Fruit fly (Drosophila melanogaster) whole organism, embryonic: ENCODE measurements around the gene Nsf2.

ENCODE experiments used
- Aef1 ChIP-seq: fragments of 200-800 bp; sonication (Bioruptor generic); IDR thresholded peaks from 3 replicates; pipeline ENCODE4 v1.3.6; 2022; ENCODE audit warnings: missing biosample characterization, missing genetic modification characterization
- Bdp1 ChIP-seq: fragments of 200-800 bp; sonication (Bioruptor generic); optimal IDR thresholded peaks from 3 replicates; lab custom pipeline; 2016; ENCODE audit warnings: missing biosample characterization, missing genetic modification characterization
- CG11504 ChIP-seq: fragments of 200-800 bp; sonication (Bioruptor generic); optimal IDR thresholded peaks from 3 replicates; lab custom pipeline; 2019; ENCODE audit warnings: missing biosample characterization, mild to moderate bottlenecking, missing genetic modification characterization, moderate library complexity
- CG12155 ChIP-seq: fragments of 200-800 bp; sonication (Bioruptor generic); optimal IDR thresholded peaks from 3 replicates; lab custom pipeline; 2016; ENCODE audit warnings: missing biosample characterization, missing genetic modification characterization
- CG12299 ChIP-seq: fragments of 200-800 bp; sonication (Bioruptor generic); optimal IDR thresholded peaks from 2 replicates; lab custom pipeline; 2018; ENCODE audit warnings: missing biosample characterization, mild to moderate bottlenecking, missing genetic modification characterization
- CG13624 ChIP-seq: fragments of 200-800 bp; sonication (Bioruptor generic); optimal IDR thresholded peaks from 2 replicates; lab custom pipeline; 2016; ENCODE audit warnings: missing biosample characterization, missing genetic modification characterization
- CG15479 ChIP-seq: fragments of 200-800 bp; sonication (Bioruptor generic); optimal IDR thresholded peaks from 3 replicates; lab custom pipeline; 2019; ENCODE audit warnings: missing biosample characterization, mild to moderate bottlenecking, missing genetic modification characterization, moderate library complexity
- CG1792 ChIP-seq: fragments of 200-800 bp; sonication (Bioruptor generic); optimal IDR thresholded peaks from 2 replicates; lab custom pipeline; 2016; ENCODE audit warnings: missing biosample characterization, missing genetic modification characterization
- CG2875 ChIP-seq: fragments of 200-800 bp; sonication (Bioruptor generic); optimal IDR thresholded peaks from 2 replicates; lab custom pipeline; 2017; ENCODE audit warnings: missing biosample characterization, mild to moderate bottlenecking, missing genetic modification characterization, missing genetic modification reagents
- CG4730 ChIP-seq: fragments of 200-800 bp; sonication (Bioruptor generic); IDR thresholded peaks from 2 replicates; pipeline ENCODE4 v1.3.6; 2022; ENCODE audit warnings: missing biosample characterization, missing genetic modification characterization
- CG6654 ChIP-seq: fragments of 200-800 bp; sonication (Bioruptor generic); optimal IDR thresholded peaks from 2 replicates; lab custom pipeline; 2017; ENCODE audit warnings: missing biosample characterization, mild to moderate bottlenecking, missing genetic modification characterization
- CG6813 ChIP-seq: fragments of 200-800 bp; sonication (Bioruptor generic); optimal IDR thresholded peaks from 2 replicates; lab custom pipeline; 2017; ENCODE audit warnings: missing biosample characterization, missing genetic modification characterization, mild to moderate bottlenecking, moderate library complexity, missing genetic modification reagents
- CG7372 ChIP-seq: fragments of 200-800 bp; sonication (Bioruptor generic); IDR thresholded peaks from 2 replicates; pipeline ENCODE4 v1.3.6; 2022; ENCODE audit warnings: missing biosample characterization, missing genetic modification characterization
- CG7963 ChIP-seq: fragments of 200-800 bp; sonication (Bioruptor generic); IDR thresholded peaks from 3 replicates; pipeline ENCODE4 v1.3.6; 2022; ENCODE audit warnings: missing biosample characterization, missing genetic modification characterization; ENCODE audit not compliant: partially characterized antibody
- CG8281 ChIP-seq: fragments of 200-800 bp; sonication (Bioruptor generic); optimal IDR thresholded peaks from 2 replicates; lab custom pipeline; 2018; ENCODE audit warnings: missing biosample characterization, mild to moderate bottlenecking, missing genetic modification characterization, moderate library complexity
- CG8478 ChIP-seq: fragments of >200 bp; optimal IDR thresholded peaks from 2 replicates; lab custom pipeline; 2018
- CG9215 ChIP-seq: fragments of 200-800 bp; sonication (Bioruptor generic); IDR thresholded peaks from 2 replicates; pipeline ENCODE4 v1.3.6; 2022; ENCODE audit warnings: missing biosample characterization, missing genetic modification characterization
- Ets65A ChIP-seq: fragments of 200-800 bp; sonication (Bioruptor generic); peaks from one replicate; lab custom pipeline; 2016; ENCODE audit warnings: missing biosample characterization, missing genetic modification characterization
- Hmx ChIP-seq: fragments of 200-800 bp; sonication (Bioruptor generic); optimal IDR thresholded peaks from 2 replicates; lab custom pipeline; 2016; ENCODE audit warnings: missing biosample characterization, missing genetic modification characterization
- Hsf ChIP-seq: fragments of 200-800 bp; sonication (Bioruptor generic); optimal IDR thresholded peaks from 3 replicates; lab custom pipeline; 2016; ENCODE audit warnings: missing biosample characterization, missing genetic modification characterization
- Lim3 ChIP-seq: fragments of 200-800 bp; sonication (Bioruptor generic); IDR thresholded peaks from 2 replicates; pipeline ENCODE4 v1.3.6; 2022; ENCODE audit warnings: missing biosample characterization, missing genetic modification characterization
- Lpt ChIP-seq: fragments of >200 bp; optimal IDR thresholded peaks from 2 replicates; lab custom pipeline; 2018; ENCODE audit warnings: missing biosample characterization, missing genetic modification characterization
- Med ChIP-seq: fragments of 200-800 bp; sonication (Bioruptor generic); peaks from one replicate; lab custom pipeline; 2016; ENCODE audit warnings: missing biosample characterization, missing genetic modification characterization, mild to moderate bottlenecking, inconsistent platforms, moderate library complexity
- Mes4 ChIP-seq: fragments of 200-800 bp; sonication (Bioruptor generic); optimal IDR thresholded peaks from 2 replicates; lab custom pipeline; 2016; ENCODE audit warnings: missing biosample characterization, missing genetic modification characterization
- Oaz ChIP-seq: fragments of 200-800 bp; sonication (Bioruptor generic); IDR thresholded peaks from 2 replicates; pipeline ENCODE4 v1.3.6; 2022; ENCODE audit warnings: missing biosample characterization, missing genetic modification characterization
- Rx ChIP-seq: fragments of 200-800 bp; sonication (Bioruptor generic); IDR thresholded peaks from 2 replicates; pipeline ENCODE4 v1.3.6; 2022; ENCODE audit warnings: missing biosample characterization, missing genetic modification characterization
- Sox102F ChIP-seq: fragments of 200-800 bp; sonication (Bioruptor generic); optimal IDR thresholded peaks from 2 replicates; lab custom pipeline; 2018; ENCODE audit warnings: missing biosample characterization, mild to moderate bottlenecking, missing genetic modification characterization, moderate library complexity
- Sry-δ ChIP-seq: fragments of 200-800 bp; sonication (Bioruptor generic); optimal IDR thresholded peaks from 2 replicates; lab custom pipeline; 2016; ENCODE audit warnings: missing biosample characterization, missing genetic modification characterization
- ab ChIP-seq: fragments of 200-800 bp; sonication (Bioruptor generic); optimal IDR thresholded peaks from 2 replicates; lab custom pipeline; 2016; ENCODE audit warnings: missing biosample characterization, missing genetic modification characterization
- al ChIP-seq: fragments of 200-800 bp; sonication (Bioruptor generic); IDR thresholded peaks from 2 replicates; pipeline ENCODE4 v1.3.6; 2022; ENCODE audit warnings: missing biosample characterization, missing genetic modification characterization
- ap ChIP-seq: fragments of 200-800 bp; sonication (Bioruptor generic); IDR thresholded peaks from 2 replicates; pipeline ENCODE4 v1.3.6; 2022; ENCODE audit warnings: missing biosample characterization, missing genetic modification characterization
- ara ChIP-seq: fragments of 200-800 bp; sonication (Bioruptor generic); IDR thresholded peaks from 2 replicates; pipeline ENCODE4 v1.3.6; 2022; ENCODE audit warnings: missing biosample characterization, missing genetic modification characterization
- caup ChIP-seq: fragments of 200-800 bp; sonication (Bioruptor generic); optimal IDR thresholded peaks from 3 replicates; lab custom pipeline; 2017; ENCODE audit warnings: missing biosample characterization, mild to moderate bottlenecking, missing genetic modification characterization, moderate library complexity; ENCODE audit not compliant: severe bottlenecking
- chif ChIP-seq, 2 experiments: fragments of 200-800 bp; sonication (Bioruptor generic); optimal IDR thresholded peaks; 3 replicates each; lab custom pipeline; 2016; ENCODE audit warnings: missing biosample characterization in 2 of 2, missing genetic modification characterization in 2 of 2
- chm ChIP-seq: fragments of 200-800 bp; sonication (Bioruptor generic); IDR thresholded peaks from 2 replicates; pipeline ENCODE4 v1.3.6; 2022; ENCODE audit warnings: missing biosample characterization, missing genetic modification characterization
- emc ChIP-seq: fragments of 200-800 bp; sonication (Bioruptor generic); optimal IDR thresholded peaks from 2 replicates; lab custom pipeline; 2016; ENCODE audit warnings: missing biosample characterization, missing genetic modification characterization
- eyg ChIP-seq: fragments of 200-800 bp; sonication (Bioruptor generic); optimal IDR thresholded peaks from 3 replicates; lab custom pipeline; 2016; ENCODE audit warnings: missing biosample characterization, missing genetic modification characterization
- ftz-f1 ChIP-seq: fragments of 200-800 bp; sonication (Bioruptor generic); optimal IDR thresholded peaks from 2 replicates; lab custom pipeline; 2016; ENCODE audit warnings: missing biosample characterization, missing genetic modification characterization
- fu2 ChIP-seq: fragments of 200-800 bp; sonication (Bioruptor generic); optimal IDR thresholded peaks from 2 replicates; lab custom pipeline; 2016; ENCODE audit warnings: missing biosample characterization, missing genetic modification characterization
- her ChIP-seq: fragments of 200-800 bp; sonication (Bioruptor generic); optimal IDR thresholded peaks from 2 replicates; lab custom pipeline; 2016; ENCODE audit warnings: missing biosample characterization, missing genetic modification characterization
- jigr1 ChIP-seq: fragments of 200-800 bp; sonication (Bioruptor generic); IDR thresholded peaks from 3 replicates; pipeline ENCODE4 v1.3.6; 2022; ENCODE audit warnings: missing biosample characterization, missing genetic modification characterization
- jumu ChIP-seq: fragments of 200-800 bp; sonication (Bioruptor generic); optimal IDR thresholded peaks from 3 replicates; lab custom pipeline; 2016; ENCODE audit warnings: missing biosample characterization, missing genetic modification characterization
- nerfin-2 ChIP-seq: fragments of 200-800 bp; sonication (Bioruptor generic); IDR thresholded peaks from 2 replicates; pipeline ENCODE4 v1.3.6; 2022; ENCODE audit warnings: missing biosample characterization, missing genetic modification characterization; ENCODE audit not compliant: partially characterized antibody
- pan ChIP-seq, 4 experiments: fragments of >200 bp in 3 of 4; fragments of 200-800 bp in 1 of 4; sonication (Bioruptor generic) in 1 of 4; optimal IDR thresholded peaks in 3 of 4; IDR thresholded peaks in 1 of 4; 2 replicates each; pipeline versions ENCODE4 v1.3.6 to Lab custom; 2017 to 2022; ENCODE audit warnings: missing biosample characterization in 2 of 4, missing genetic modification characterization in 2 of 4, mixed read lengths in 1 of 4
- pfk ChIP-seq: fragments of 200-800 bp; sonication (Bioruptor generic); optimal IDR thresholded peaks from 2 replicates; lab custom pipeline; 2018; ENCODE audit warnings: missing biosample characterization, mild to moderate bottlenecking, missing genetic modification characterization, moderate library complexity
- seq ChIP-seq: fragments of 200-800 bp; sonication (Bioruptor generic); IDR thresholded peaks from 2 replicates; pipeline ENCODE4 v1.3.6; 2022; ENCODE audit warnings: missing biosample characterization, missing genetic modification characterization
- sim ChIP-seq: fragments of 200-800 bp; sonication (Bioruptor generic); IDR thresholded peaks from 2 replicates; pipeline ENCODE4 v1.3.6; 2022; ENCODE audit warnings: missing biosample characterization, missing genetic modification characterization
- sna ChIP-seq: fragments of 200-800 bp; sonication (Bioruptor generic); IDR thresholded peaks from 2 replicates; pipeline ENCODE4 v1.3.6; 2022; ENCODE audit warnings: missing biosample characterization, missing genetic modification characterization; ENCODE audit not compliant: partially characterized antibody
- tin ChIP-seq: fragments of 200-800 bp; sonication (Bioruptor generic); optimal IDR thresholded peaks from 3 replicates; lab custom pipeline; 2016; ENCODE audit warnings: missing biosample characterization, missing genetic modification characterization
- tio ChIP-seq: fragments of 200-800 bp; sonication (Bioruptor generic); optimal IDR thresholded peaks from 2 replicates; lab custom pipeline; 2017; ENCODE audit warnings: missing biosample characterization, missing genetic modification characterization, inconsistent platforms
- tll ChIP-seq, 2 experiments: fragments of 200-800 bp in 1 of 2; fragments of >200 bp in 1 of 2; sonication (Bioruptor generic) in 1 of 2; optimal IDR thresholded peaks; 2 replicates each; lab custom pipeline; 2017 to 2019; ENCODE audit warnings: missing biosample characterization in 2 of 2, missing genetic modification characterization in 2 of 2, mild to moderate bottlenecking in 1 of 2, moderate library complexity in 1 of 2

The Nsf2 gene

DNA sequence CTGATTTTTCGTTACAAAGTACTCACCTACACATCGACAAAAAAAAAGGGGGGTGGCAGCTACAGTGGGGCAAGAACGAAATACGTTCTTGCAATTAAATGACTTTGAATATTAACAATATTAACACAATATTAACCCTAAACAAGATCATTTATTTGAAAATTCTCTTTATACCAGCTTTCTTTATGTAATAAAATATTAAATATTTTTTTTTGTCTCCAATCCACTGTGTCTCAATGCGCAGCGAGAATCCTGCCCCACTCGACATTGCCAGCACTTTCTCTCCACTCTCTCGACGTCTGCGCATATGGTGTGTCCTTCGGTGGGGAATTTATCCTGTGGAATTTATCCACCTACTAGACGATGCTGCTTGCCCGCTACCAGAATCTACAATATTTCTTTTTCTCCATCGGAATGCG lies 37.4 kb downstream of the Nsf2 start (continued):
- TF ChIP-seq Hmx (GFP tag; lab: Kevin White, UChicago), result peak; percentile 39
- peak; percentile 95 for TF ChIP-seq chm (GFP tag; lab: Robert Waterston, UW)
- peak; percentile 87 for TF ChIP-seq Rx
- peak; percentile 63 for TF ChIP-seq CG8281 (tag; lab: Kevin White, UChicago)
- peak; percentile 49 to 56 for TF ChIP-seq chif (GFP tag; optimal IDR thresholded peaks at IDR 0.05; lab: Kevin White, UChicago)
- no peak for TF ChIP-seq Lpt (GFP tag; lab: Kevin White, UChicago)
- TF ChIP-seq CG12299, result peak; percentile 89
- peak; percentile 91 for TF ChIP-seq ap (GFP tag; lab: Robert Waterston, UW)
- TF ChIP-seq eyg, result no peak
- peak; percentile 87 for TF ChIP-seq CG6813 (GFP tag; lab: Kevin White, UChicago)
- peak; percentile 34 for TF ChIP-seq Bdp1 (GFP tag; lab: Kevin White, UChicago)
- peak; percentile 74 for TF ChIP-seq Hsf
- TF ChIP-seq CG2875 (GFP tag; lab: Kevin White, UChicago), result peak; percentile 82
- TF ChIP-seq Aef1, result peak; percentile 92
- TF ChIP-seq CG8478, result no peak
- TF ChIP-seq CG7372 (GFP tag; lab: Robert Waterston, UW), result peak; percentile 92
- peak; percentile 86 for TF ChIP-seq Ets65A (GFP tag; lab: Kevin White, UChicago)
- TF ChIP-seq Sox102F, result peak; percentile 86
- TF ChIP-seq CG4730 (GFP tag; lab: Robert Waterston, UW), result peak; percentile 93
- TF ChIP-seq seq (GFP tag; lab: Robert Waterston, UW), result peak; percentile 97
- peak; percentile 93 for TF ChIP-seq Med (GFP tag; lab: Kevin White, UChicago)
- peak; percentile 71 for TF ChIP-seq jumu
- peak; percentile 89 for TF ChIP-seq ara (GFP tag; lab: Robert Waterston, UW)
- TF ChIP-seq CG11504 (tag; lab: Kevin White, UChicago), result peak; percentile 91
- peak; percentile 85 for TF ChIP-seq jigr1
- TF ChIP-seq Lim3, result peak; percentile 78
- no peak for TF ChIP-seq emc (GFP tag; lab: Kevin White, UChicago)
- no peak for TF ChIP-seq ab
- TF ChIP-seq CG7963 (GFP tag; lab: Robert Waterston, UW), result peak; percentile 42; the same call in 1 of the 3 replicates
- TF ChIP-seq CG12155, result peak; percentile 83
- TF ChIP-seq CG13624 (GFP tag; lab: Kevin White, UChicago), result peak; percentile 54
- no peak for TF ChIP-seq pan (optimal IDR thresholded peaks at IDR 0.05; lab: Kevin White, UChicago)
- TF ChIP-seq pan (GFP tag; optimal IDR thresholded peaks at IDR 0.05 in 1 of 2, IDR thresholded peaks at IDR 0.05 in 1 of 2), result peak in 1 of 2 experiments; percentile 96
- no peak for TF ChIP-seq CG15479 (GFP tag; lab: Kevin White, UChicago)
- TF ChIP-seq tio, result peak; percentile 72
- peak; percentile 92 for TF ChIP-seq tin (GFP tag; lab: Kevin White, UChicago)
- peak; percentile 67 for TF ChIP-seq CG6654 (GFP tag; lab: Kevin White, UChicago)
- no peak for TF ChIP-seq ftz-f1
- peak; percentile 38 for TF ChIP-seq her (GFP tag; lab: Kevin White, UChicago)
- peak; percentile 89 for TF ChIP-seq Oaz
- no peak; the same call in 1 of the 2 replicates for TF ChIP-seq nerfin-2 (GFP tag; lab: Robert Waterston, UW)
- TF ChIP-seq sim (GFP tag; lab: Robert Waterston, UW), result peak; percentile 87
- peak; percentile 88 for TF ChIP-seq al (GFP tag; lab: Robert Waterston, UW)
- peak; percentile 11 for TF ChIP-seq Sry-δ (GFP tag; lab: Kevin White, UChicago)
- no peak for TF ChIP-seq CG1792
- TF ChIP-seq pfk (GFP tag; lab: Kevin White, UChicago), result peak; percentile 50
- TF ChIP-seq caup, result peak; percentile 93
- TF ChIP-seq tll (GFP tag; optimal IDR thresholded peaks at IDR 0.05; lab: Kevin White, UChicago), result no peak
- no peak for TF ChIP-seq sna (GFP tag; lab: Robert Waterston, UW)
- peak; percentile 16 for TF ChIP-seq Mes4
- TF ChIP-seq CG9215 (GFP tag; lab: Robert Waterston, UW), result peak; percentile 90
- no peak for TF ChIP-seq fu2
